Worm (Caenorhabditis elegans): ENCODE results near the gene dpy-20.

DNA sequence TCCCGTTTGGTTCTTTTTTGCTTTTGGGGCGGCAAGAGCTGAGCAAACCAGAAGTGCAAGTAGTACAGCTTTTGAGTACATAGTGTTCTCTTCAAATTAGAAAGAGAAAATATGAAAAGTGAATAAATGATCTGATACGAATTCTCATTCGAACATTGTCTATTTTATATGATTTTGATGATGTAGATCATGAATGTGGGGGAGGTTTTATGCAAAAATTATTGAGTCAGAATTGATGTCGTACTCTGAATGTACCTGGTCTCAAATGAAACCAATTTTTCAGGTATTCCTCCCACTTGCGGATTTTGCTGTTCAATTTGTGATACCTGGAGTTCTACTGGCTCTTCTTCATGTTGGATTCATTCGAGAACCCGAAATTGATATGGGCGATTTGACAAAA is 39.6 kb upstream of the dpy-20 start, which contains the start of gene K01A6.4:
- no peak for TF ChIP-seq snpc-4 (tag; optimal IDR thresholded peaks at IDR 0.05)
- TF ChIP-seq nhr-28 (tag; optimal IDR thresholded peaks at IDR 0.05), result no peak
- TF ChIP-seq blmp-1 (tag; optimal IDR thresholded peaks at IDR 0.05), result no peak
